Worm (Caenorhabditis elegans): ENCODE data around the gene R12B2.13.

R12B2.13 gene

DNA sequence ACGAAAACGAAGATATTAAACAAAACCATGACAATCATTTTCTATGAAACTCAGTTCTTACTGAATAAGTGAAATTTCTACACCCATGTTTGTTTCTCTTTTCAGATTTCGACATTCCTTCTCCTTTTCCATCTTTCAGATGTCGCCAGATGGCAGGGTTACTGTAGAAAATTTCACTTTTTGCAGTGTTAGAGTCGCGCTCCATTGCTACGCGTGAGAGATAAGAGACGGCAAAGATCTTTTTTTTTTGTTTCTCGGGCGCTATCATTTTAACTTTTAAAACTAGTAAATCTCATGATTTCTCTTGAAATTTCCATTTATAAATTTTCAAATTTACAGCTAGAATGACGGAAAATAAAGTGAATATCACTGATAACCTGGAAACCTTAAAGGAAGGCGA, 44.9 kb upstream of the R12B2.13 start, which contains the start of the genes mig-21 and F01F1.2:
mig-21 (minus strand) TSS at position 166 of the 400 bp plus-strand sequence.
F01F1.2 (plus strand) TSS at position 340 of the 400 bp plus-strand sequence.
- TF ChIP-seq cey-2 (tag; optimal IDR thresholded peaks at IDR 0.05; ENCODE audit: borderline replicate concordance, insufficient read depth) (no peak), F49E8.2 (tag; optimal IDR thresholded peaks at IDR 0.05; ENCODE audit: borderline replicate concordance) (no peak), lin-38 (GFP tag; IDR thresholded peaks at IDR 0.05) (peak; percentile 49; the same call in 1 of the 2 replicates), ceh-20 (GFP tag; IDR thresholded peaks at IDR 0.05) (no peak), F10B5.3 (tag; optimal IDR thresholded peaks at IDR 0.05) (no peak), unc-39 (tag; optimal IDR thresholded peaks at IDR 0.05) (no peak), lsy-2 (tag; optimal IDR thresholded peaks at IDR 0.05) (peak in 1 of 2 experiments; percentile 75), mes-2 (tag; optimal IDR thresholded peaks at IDR 0.05; ENCODE audit: poor library complexity, severe bottlenecking) (peak; percentile 31)

DNA sequence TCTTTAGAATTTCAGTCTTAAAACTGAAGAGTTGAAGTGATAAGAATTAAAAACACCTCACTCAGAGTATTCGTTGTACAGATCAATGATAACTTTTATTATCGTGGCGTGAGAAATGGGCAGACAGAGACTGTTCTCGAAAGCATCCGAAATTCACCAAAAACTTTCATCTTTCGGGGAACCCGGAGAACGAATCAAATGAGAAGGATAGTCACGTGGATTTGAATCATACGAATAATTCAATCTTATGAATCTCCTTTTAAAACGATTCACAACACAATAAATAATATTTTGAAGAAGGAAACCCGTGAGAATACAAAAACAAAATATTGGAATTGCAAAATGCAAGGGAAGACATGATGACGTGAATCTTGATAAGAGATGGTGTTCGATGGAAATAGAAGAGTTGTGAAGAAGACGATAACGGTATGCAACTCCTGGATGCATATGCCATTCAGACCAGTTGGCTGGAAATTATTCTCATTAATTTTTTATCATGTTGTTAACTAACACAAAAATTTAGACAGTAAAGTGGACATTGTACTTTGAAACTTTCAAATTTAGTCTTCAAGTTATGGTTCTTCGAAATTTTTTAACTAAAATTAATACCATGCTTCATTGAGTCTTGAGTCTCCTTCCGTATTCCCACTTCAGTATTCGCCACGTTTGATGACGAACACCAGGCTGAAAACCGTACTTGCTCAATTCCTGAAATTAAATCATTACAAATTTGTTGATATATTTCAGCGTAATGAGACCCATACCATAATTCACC, 43.8 kb upstream of the R12B2.13 start:
- no peak for TF ChIP-seq madf-5 (GFP tag; IDR thresholded peaks at IDR 0.05)
- TF ChIP-seq hlh-11 (tag; optimal IDR thresholded peaks at IDR 0.05), result peak; percentile 65
- no peak for TF ChIP-seq Y48G9A.11 (GFP tag; IDR thresholded peaks at IDR 0.05)
- TF ChIP-seq hlh-30 (tag; optimal IDR thresholded peaks at IDR 0.05; ENCODE audit: insufficient read depth), result peak; percentile 83
- TF ChIP-seq aha-1 (tag), result peak; percentile 78
- peak; percentile 57 for TF ChIP-seq dmd-6 (GFP tag; IDR thresholded peaks at IDR 0.05)
- 0 out of 2 replicates have a peak, but pooled peaks have one; percentile 18 for TF ChIP-seq php-3 (GFP tag; IDR thresholded peaks at IDR 0.05)
- no peak for TF ChIP-seq F44E2.7 (GFP tag; IDR thresholded peaks at IDR 0.05)
- no peak for TF ChIP-seq spr-3 (GFP tag; optimal IDR thresholded peaks at IDR 0.05)
- peak; percentile 96 for TF ChIP-seq mdt-29 (GFP tag; IDR thresholded peaks at IDR 0.05)
- TF ChIP-seq ceh-44 (GFP tag; IDR thresholded peaks at IDR 0.05), result no peak
- peak; percentile 80 for TF ChIP-seq dve-1 (tag; optimal IDR thresholded peaks at IDR 0.05; ENCODE audit: insufficient read depth)
- no peak for TF ChIP-seq daf-16 (GFP tag; optimal IDR thresholded peaks at IDR 0.05)
- TF ChIP-seq daf-16 (tag; optimal IDR thresholded peaks at IDR 0.05), result peak; percentile 61
- TF ChIP-seq nhr-28 (tag; optimal IDR thresholded peaks at IDR 0.05), result peak; percentile 57
- TF ChIP-seq unc-62 (GFP tag; optimal IDR thresholded peaks at IDR 0.05 in 1 of 2), result peak in 1 of 2 experiments; percentile 72
- TF ChIP-seq unc-62 (tag; optimal IDR thresholded peaks at IDR 0.05), result no peak
- TF ChIP-seq mxl-2 (GFP tag; conservative IDR thresholded peaks at IDR 0.05), result no peak
- TF ChIP-seq egl-27 (tag; optimal IDR thresholded peaks at IDR 0.05), result no peak
- TF ChIP-seq hmg-1.1 (GFP tag; IDR thresholded peaks at IDR 0.05), result 0 out of 2 replicates have a peak, but pooled peaks have one; percentile 12
- TF ChIP-seq mep-1 (tag; optimal IDR thresholded peaks at IDR 0.05), result peak; percentile 34

DNA sequence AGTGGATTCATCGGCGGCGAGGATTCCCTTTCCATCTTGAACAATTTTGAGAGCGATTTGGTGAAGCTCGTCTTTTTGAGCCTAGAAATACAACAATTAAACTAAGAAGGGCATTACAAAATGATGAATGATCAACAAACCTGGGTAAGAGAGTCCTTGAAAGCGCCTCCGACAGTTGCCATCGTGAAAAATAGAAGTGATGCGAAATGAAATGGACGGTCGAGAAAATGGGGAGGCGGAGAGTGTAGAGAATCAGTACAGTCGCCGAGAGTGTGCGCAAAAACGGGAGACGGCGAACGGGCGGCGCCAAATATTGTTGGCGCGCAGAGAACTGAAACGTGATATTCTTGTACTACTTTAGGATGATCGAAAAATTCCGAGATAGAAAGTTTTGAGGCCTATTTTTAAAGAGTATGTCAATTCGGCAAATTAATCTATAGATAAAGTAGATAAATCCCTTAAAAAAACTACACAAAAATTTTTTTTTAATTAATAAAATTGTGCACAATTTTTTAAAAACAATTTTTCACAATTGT, 42.9 kb upstream of the R12B2.13 start, which contains the start of gene aldo-2:
aldo-2 (minus strand) TSS at position 486 of the 536 bp plus-strand sequence.
- peak; percentile 7 for TF ChIP-seq nhr-28 (tag; optimal IDR thresholded peaks at IDR 0.05)
- TF ChIP-seq nhr-10 (tag; optimal IDR thresholded peaks at IDR 0.05), result no peak
- TF ChIP-seq lsy-2 (tag; optimal IDR thresholded peaks at IDR 0.05), result no peak
- no peak for TF ChIP-seq mxl-2 (GFP tag; conservative IDR thresholded peaks at IDR 0.05)
- TF ChIP-seq rbr-2 (tag; optimal IDR thresholded peaks at IDR 0.05), result no peak
- TF ChIP-seq pqm-1 (tag; optimal IDR thresholded peaks at IDR 0.05), result no peak
- TF ChIP-seq set-16 (GFP tag; IDR thresholded peaks at IDR 0.05), result no peak
- TF ChIP-seq unc-62 (GFP tag; optimal IDR thresholded peaks at IDR 0.05 in 1 of 2), result peak in 1 of 2 experiments; percentile 96
- TF ChIP-seq unc-62 (tag; optimal IDR thresholded peaks at IDR 0.05), result no peak
- no peak for TF ChIP-seq zfp-2 (tag; optimal IDR thresholded peaks at IDR 0.05)
- TF ChIP-seq dve-1 (tag; optimal IDR thresholded peaks at IDR 0.05; ENCODE audit: insufficient read depth), result peak; percentile 12
- TF ChIP-seq nhr-41 (GFP tag; IDR thresholded peaks at IDR 0.05), result no peak
- TF ChIP-seq Y48G9A.11 (GFP tag; IDR thresholded peaks at IDR 0.05), result peak; percentile 37; the same call in 1 of the 2 replicates
- TF ChIP-seq sdz-12 (GFP tag; optimal IDR thresholded peaks at IDR 0.05), result no peak
- TF ChIP-seq madf-9 (GFP tag; conservative IDR thresholded peaks at IDR 0.05), result peak; percentile 40; the same call in 1 of the 2 replicates
- peak; percentile 32 for TF ChIP-seq hlh-11 (tag; optimal IDR thresholded peaks at IDR 0.05)
- TF ChIP-seq dpl-1 (GFP tag; optimal IDR thresholded peaks at IDR 0.05), result peak; percentile 28
- TF ChIP-seq ZK337.2 (GFP tag; IDR thresholded peaks at IDR 0.05), result 0 out of 2 replicates have a peak, but pooled peaks have one; percentile 19
- TF ChIP-seq lim-7 (GFP tag; IDR thresholded peaks at IDR 0.05), result 0 out of 2 replicates have a peak, but pooled peaks have one; percentile 27
- no peak for TF ChIP-seq ceh-44 (GFP tag; IDR thresholded peaks at IDR 0.05)
- TF ChIP-seq nhr-111 (GFP tag; optimal IDR thresholded peaks at IDR 0.05), result no peak
- no peak for TF ChIP-seq snpc-4 (tag; optimal IDR thresholded peaks at IDR 0.05)
- peak in 1 of 2 experiments; percentile 56 for TF ChIP-seq hif-1 (tag; optimal IDR thresholded peaks at IDR 0.05)
- no peak for TF ChIP-seq T20F7.1 (GFP tag; optimal IDR thresholded peaks at IDR 0.05)
